Fruit fly (Drosophila melanogaster) whole organism, prepupa: Measurements from ENCODE around the gene CG14646.

Experiments used
- Blimp-1 ChIP-seq: fragments of 200-800 bp; sonication (Bioruptor generic); optimal IDR thresholded peaks from 3 replicates; lab custom pipeline; 2017; ENCODE audit warnings: missing biosample characterization, missing genetic modification characterization, mild to moderate bottlenecking, moderate library complexity, missing genetic modification reagents
- CG10669 ChIP-seq: fragments of 200-800 bp; sonication (Bioruptor generic); optimal IDR thresholded peaks from 3 replicates; lab custom pipeline; 2018; ENCODE audit warnings: missing biosample characterization, mild to moderate bottlenecking, missing genetic modification characterization, moderate library complexity
- CG11762 ChIP-seq: fragments of 200-800 bp; sonication (Bioruptor generic); optimal IDR thresholded peaks from 3 replicates; lab custom pipeline; 2016; ENCODE audit warnings: missing biosample characterization, missing genetic modification characterization; ENCODE audit not compliant: insufficient read depth
- CG15336 ChIP-seq: fragments of 200-800 bp; sonication (Bioruptor generic); IDR thresholded peaks from 2 replicates; pipeline ENCODE4 v1.3.6; 2022; ENCODE audit warnings: missing biosample characterization, missing genetic modification characterization
- CG1621 ChIP-seq: fragments of 200-800 bp; sonication (Bioruptor generic); optimal IDR thresholded peaks from 3 replicates; lab custom pipeline; 2018; ENCODE audit warnings: missing biosample characterization, mild to moderate bottlenecking, missing genetic modification characterization
- CG16779 ChIP-seq: fragments of 200-800 bp; sonication (Bioruptor generic); optimal IDR thresholded peaks from 3 replicates; lab custom pipeline; 2017; ENCODE audit warnings: missing biosample characterization, mild to moderate bottlenecking, missing genetic modification characterization
- CG31627 ChIP-seq: fragments of 200-800 bp; sonication (Bioruptor generic); optimal IDR thresholded peaks from 3 replicates; lab custom pipeline; 2016; ENCODE audit warnings: missing biosample characterization, missing genetic modification characterization
- CG32006 ChIP-seq: fragments of 200-800 bp; sonication (Bioruptor generic); optimal IDR thresholded peaks from 3 replicates; lab custom pipeline; 2017; ENCODE audit warnings: missing biosample characterization, mild to moderate bottlenecking, missing genetic modification characterization
- CG34406 ChIP-seq: fragments of 200-800 bp; sonication (Bioruptor generic); optimal IDR thresholded peaks from 3 replicates; lab custom pipeline; 2016; ENCODE audit warnings: missing biosample characterization, missing genetic modification characterization
- CG3919 ChIP-seq: fragments of 200-800 bp; sonication (Bioruptor generic); optimal IDR thresholded peaks from 3 replicates; lab custom pipeline; 2016; ENCODE audit warnings: missing biosample characterization, missing genetic modification characterization
- CG4318 ChIP-seq: fragments of 200-800 bp; sonication (Bioruptor generic); optimal IDR thresholded peaks from 3 replicates; lab custom pipeline; 2017; ENCODE audit warnings: missing biosample characterization, mild to moderate bottlenecking, missing genetic modification characterization
- CG6163 ChIP-seq: fragments of 200-800 bp; sonication (Bioruptor generic); IDR thresholded peaks from 3 replicates; pipeline ENCODE4 v1.3.6; 2022; ENCODE audit warnings: missing biosample characterization, missing genetic modification characterization
- CG6792 ChIP-seq: fragments of 200-800 bp; sonication (Bioruptor generic); optimal IDR thresholded peaks from 3 replicates; lab custom pipeline; 2016; ENCODE audit warnings: missing biosample characterization, missing genetic modification characterization
- CG6808 ChIP-seq: fragments of 200-800 bp; sonication (Bioruptor generic); optimal IDR thresholded peaks from 3 replicates; lab custom pipeline; 2017; ENCODE audit warnings: missing biosample characterization, missing genetic modification characterization, mild to moderate bottlenecking, moderate library complexity, missing genetic modification reagents
- CG7368 ChIP-seq: fragments of 200-800 bp; sonication (Bioruptor generic); optimal IDR thresholded peaks from 3 replicates; lab custom pipeline; 2016; ENCODE audit warnings: missing biosample characterization, missing genetic modification characterization
- CG8319 ChIP-seq: fragments of 200-800 bp; sonication (Bioruptor generic); optimal IDR thresholded peaks from 3 replicates; lab custom pipeline; 2016; ENCODE audit warnings: missing biosample characterization, missing genetic modification characterization
- CG8632 ChIP-seq: fragments of 200-800 bp; sonication (Bioruptor generic); optimal IDR thresholded peaks from 3 replicates; lab custom pipeline; 2016; ENCODE audit warnings: missing biosample characterization, missing genetic modification characterization
- Eip75B ChIP-seq: fragments of 200-800 bp; sonication (Bioruptor generic); optimal IDR thresholded peaks from 3 replicates; lab custom pipeline; 2016; ENCODE audit warnings: missing biosample characterization, missing genetic modification characterization
- Eip78C ChIP-seq: fragments of 200-800 bp; sonication (Bioruptor generic); peaks from one replicate; lab custom pipeline; 2016; ENCODE audit warnings: missing biosample characterization, missing genetic modification characterization
- Gug ChIP-seq: fragments of 200-800 bp; sonication (Bioruptor generic); IDR thresholded peaks from 2 replicates; pipeline ENCODE4 v1.3.6; 2022; ENCODE audit warnings: missing biosample characterization, missing genetic modification characterization
- Hr4 ChIP-seq: fragments of 200-800 bp; sonication (Bioruptor generic); optimal IDR thresholded peaks from 3 replicates; lab custom pipeline; 2016; ENCODE audit warnings: missing biosample characterization, missing genetic modification characterization
- Met ChIP-seq: fragments of 200-800 bp; sonication (Bioruptor generic); optimal IDR thresholded peaks from 3 replicates; lab custom pipeline; 2016; ENCODE audit warnings: missing biosample characterization, missing genetic modification characterization
- OdsH ChIP-seq: fragments of 200-800 bp; sonication (Bioruptor generic); optimal IDR thresholded peaks from 3 replicates; lab custom pipeline; 2016; ENCODE audit warnings: missing biosample characterization, missing genetic modification characterization
- Smox ChIP-seq: fragments of 200-800 bp; sonication (Bioruptor generic); optimal IDR thresholded peaks from 3 replicates; lab custom pipeline; 2016; ENCODE audit warnings: missing biosample characterization, missing genetic modification characterization
- Sox14 ChIP-seq: fragments of 200-800 bp; sonication (Bioruptor generic); optimal IDR thresholded peaks from 3 replicates; lab custom pipeline; 2016; ENCODE audit warnings: missing biosample characterization, missing genetic modification characterization
- Sox15 ChIP-seq: fragments of 200-800 bp; sonication (Bioruptor generic); optimal IDR thresholded peaks from 3 replicates; lab custom pipeline; 2016; ENCODE audit warnings: missing biosample characterization, missing genetic modification characterization
- dsx ChIP-seq: fragments of 200-800 bp; optimal IDR thresholded peaks from 3 replicates; lab custom pipeline; 2019; ENCODE audit warnings: missing biosample characterization, mild to moderate bottlenecking, missing genetic modification characterization, moderate library complexity; ENCODE audit not compliant: poor library complexity, severe bottlenecking
- eg ChIP-seq: fragments of 200-800 bp; sonication (Bioruptor generic); IDR thresholded peaks from 3 replicates; pipeline ENCODE4 v1.3.6; 2022; ENCODE audit warnings: missing biosample characterization, missing genetic modification characterization
- esn ChIP-seq: fragments of 200-800 bp; sonication (Bioruptor generic); optimal IDR thresholded peaks from 2 replicates; lab custom pipeline; 2016; ENCODE audit warnings: missing biosample characterization, mild to moderate bottlenecking, missing genetic modification characterization, moderate library complexity
- fd59A ChIP-seq: fragments of 200-800 bp; sonication (Bioruptor generic); optimal IDR thresholded peaks from 2 replicates; lab custom pipeline; 2017; ENCODE audit warnings: missing biosample characterization, mild to moderate bottlenecking, missing genetic modification characterization, missing genetic modification reagents
- fkh ChIP-seq: fragments of 200-800 bp; sonication (Bioruptor generic); optimal IDR thresholded peaks from 3 replicates; lab custom pipeline; 2017; ENCODE audit warnings: missing biosample characterization, mild to moderate bottlenecking, missing genetic modification characterization, moderate library complexity
- lz ChIP-seq: fragments of 200-800 bp; sonication (Bioruptor generic); optimal IDR thresholded peaks from 3 replicates; lab custom pipeline; 2016; ENCODE audit warnings: missing biosample characterization, missing genetic modification characterization
- net ChIP-seq: fragments of 200-800 bp; sonication (Bioruptor generic); optimal IDR thresholded peaks from 3 replicates; lab custom pipeline; 2016; ENCODE audit warnings: missing biosample characterization, missing genetic modification characterization
- pdm3 ChIP-seq: fragments of 200-800 bp; sonication (Bioruptor generic); optimal IDR thresholded peaks from 3 replicates; lab custom pipeline; 2016; ENCODE audit warnings: missing biosample characterization, missing genetic modification characterization
- salr ChIP-seq, 2 experiments: fragments of 200-800 bp; sonication (Bioruptor generic); optimal IDR thresholded peaks; 3 replicates each; lab custom pipeline; 2016 to 2018; ENCODE audit warnings: missing biosample characterization in 2 of 2, missing genetic modification characterization in 2 of 2, mild to moderate bottlenecking in 1 of 2
- ss ChIP-seq, 2 experiments: fragments of 200-800 bp; sonication (Bioruptor generic); optimal IDR thresholded peaks; 2 replicates in 1 of 2; 3 replicates in 1 of 2; lab custom pipeline; 2017 to 2018; ENCODE audit warnings: mild to moderate bottlenecking in 2 of 2, missing biosample characterization in 2 of 2, missing genetic modification characterization in 2 of 2, moderate library complexity in 1 of 2
- topi ChIP-seq: fragments of 200-800 bp; sonication (Bioruptor generic); optimal IDR thresholded peaks from 3 replicates; lab custom pipeline; 2016; ENCODE audit warnings: missing biosample characterization, missing genetic modification characterization

CG14646 gene

dm6 chr3R:4360668-4361110 lies 29.5 kb upstream of the CG14646 start (continued):
- TF ChIP-seq Eip75B (GFP tag; lab: Kevin White, UChicago), result peak; percentile 45
- TF ChIP-seq dsx, result peak; percentile 42
- no peak for TF ChIP-seq Sox15 (GFP tag; lab: Kevin White, UChicago)
- no peak for TF ChIP-seq CG11762
- peak; percentile 11 for TF ChIP-seq lz
- TF ChIP-seq CG32006 (GFP tag; lab: Kevin White, UChicago), result no peak
- TF ChIP-seq CG6163 (GFP tag; lab: Robert Waterston, UW), result no peak
- no peak for TF ChIP-seq CG4318 (GFP tag; lab: Kevin White, UChicago)
- peak; percentile 12 for TF ChIP-seq topi (GFP tag; lab: Kevin White, UChicago)
- TF ChIP-seq CG8319 (GFP tag; lab: Kevin White, UChicago), result no peak
- TF ChIP-seq CG10669 (GFP tag; lab: Kevin White, UChicago), result no peak
- no peak for TF ChIP-seq CG16779 (tag; lab: Kevin White, UChicago)
- no peak for TF ChIP-seq fkh (GFP tag; lab: Kevin White, UChicago)
- no peak for TF ChIP-seq Met (GFP tag; lab: Kevin White, UChicago)
- no peak for TF ChIP-seq CG6808 (GFP tag; lab: Kevin White, UChicago)
- TF ChIP-seq CG15336 (GFP tag; lab: Robert Waterston, UW), result no peak
- TF ChIP-seq salr (GFP tag; optimal IDR thresholded peaks at IDR 0.05; lab: Kevin White, UChicago), result no peak
- no peak for TF ChIP-seq CG31627 (GFP tag; lab: Kevin White, UChicago)
- no peak; the same call in 2 of the 3 replicates for TF ChIP-seq eg (GFP tag; lab: Robert Waterston, UW)
- TF ChIP-seq Blimp-1 (GFP tag; lab: Kevin White, UChicago), result no peak
- no peak for TF ChIP-seq CG34406
- no peak for TF ChIP-seq Hr4 (GFP tag; lab: Kevin White, UChicago)
- peak; percentile 3 for TF ChIP-seq CG7368
- peak; percentile 11 for TF ChIP-seq net (GFP tag; lab: Kevin White, UChicago)
- TF ChIP-seq CG6792 (GFP tag; lab: Kevin White, UChicago), result no peak
- peak; percentile 14 for TF ChIP-seq CG3919 (GFP tag; lab: Kevin White, UChicago)
- TF ChIP-seq fd59A (GFP tag; lab: Kevin White, UChicago), result no peak
- no peak for TF ChIP-seq pdm3 (GFP tag; lab: Kevin White, UChicago)
- TF ChIP-seq CG1621, result peak; percentile 25
- TF ChIP-seq esn (GFP tag; lab: Kevin White, UChicago), result peak; percentile 21

DNA sequence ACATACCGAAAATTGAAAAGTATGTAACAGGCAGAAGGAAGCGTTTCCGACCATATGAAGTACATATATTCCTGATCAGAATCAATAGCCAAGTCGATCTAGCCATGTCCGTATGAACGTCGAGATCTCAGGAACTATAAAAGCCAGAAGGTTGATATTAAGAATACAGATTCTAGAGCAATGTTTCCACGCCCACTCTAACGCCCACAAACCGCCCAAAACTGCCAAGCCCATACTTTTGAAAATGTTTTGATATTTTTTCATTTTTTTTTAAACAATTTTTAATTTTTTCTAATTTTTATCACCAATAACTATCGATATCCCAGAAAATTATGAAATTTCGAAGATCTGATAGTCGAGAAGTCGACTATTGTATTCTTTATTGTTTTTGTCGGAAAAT lies 28.2 kb upstream of the CG14646 start:
- TF ChIP-seq Smox (no peak), fd59A (GFP tag; lab: Kevin White, UChicago) (no peak), CG4318 (GFP tag; lab: Kevin White, UChicago) (no peak), Sox14 (GFP tag; lab: Kevin White, UChicago) (no peak), Eip78C (no peak), CG15336 (GFP tag; lab: Robert Waterston, UW) (no peak), ss (GFP tag; optimal IDR thresholded peaks at IDR 0.05; lab: Kevin White, UChicago) (no peak), OdsH (GFP tag; lab: Kevin White, UChicago) (no peak), Gug (GFP tag; lab: Robert Waterston, UW) (no peak), lz (no peak), topi (GFP tag; lab: Kevin White, UChicago) (no peak), CG10669 (GFP tag; lab: Kevin White, UChicago) (no peak), CG32006 (GFP tag; lab: Kevin White, UChicago) (no peak), CG8632 (GFP tag; lab: Kevin White, UChicago) (no peak), fkh (GFP tag; lab: Kevin White, UChicago) (no peak)
